Fruit fly (Drosophila melanogaster) whole organism, embryonic: Measurements from ENCODE around the gene Jhbp12.

ENCODE experiments used
- Adf1 ChIP-seq: fragments of 200-800 bp; sonication (Bioruptor generic); IDR thresholded peaks from 2 replicates; pipeline ENCODE4 v1.3.6; 2022; ENCODE audit warnings: missing biosample characterization, missing genetic modification characterization
- Blimp-1 ChIP-seq: fragments of 200-800 bp; sonication (Bioruptor generic); optimal IDR thresholded peaks from 3 replicates; lab custom pipeline; 2018; ENCODE audit warnings: missing biosample characterization, missing genetic modification characterization, mild to moderate bottlenecking, moderate library complexity, missing genetic modification reagents
- C15 ChIP-seq: fragments of 200-800 bp; sonication (Bioruptor generic); IDR thresholded peaks from 3 replicates; pipeline ENCODE4 v1.3.6; 2022; ENCODE audit warnings: missing biosample characterization, missing genetic modification characterization
- CG11093 ChIP-seq: fragments of 200-800 bp; sonication (Bioruptor generic); IDR thresholded peaks from 3 replicates; pipeline ENCODE4 v1.3.6; 2022; ENCODE audit warnings: missing biosample characterization, missing genetic modification characterization
- CG11456 ChIP-seq: fragments of 200-800 bp; sonication (Bioruptor generic); IDR thresholded peaks from 3 replicates; pipeline ENCODE4 v1.3.6; 2022; ENCODE audit warnings: missing biosample characterization, missing genetic modification characterization
- CG12942 ChIP-seq: fragments of 200-800 bp; sonication (Bioruptor generic); optimal IDR thresholded peaks from 3 replicates; lab custom pipeline; 2016; ENCODE audit warnings: missing biosample characterization, missing genetic modification characterization
- CG13287 ChIP-seq: fragments of 200-800 bp; sonication (Bioruptor generic); IDR thresholded peaks from 2 replicates; pipeline ENCODE4 v1.3.6; 2022; ENCODE audit warnings: missing biosample characterization, missing genetic modification characterization; ENCODE audit not compliant: partially characterized antibody
- CG13894 ChIP-seq: fragments of 200-800 bp; sonication (Bioruptor generic); optimal IDR thresholded peaks from 3 replicates; lab custom pipeline; 2018; ENCODE audit warnings: missing biosample characterization, mild to moderate bottlenecking, missing genetic modification characterization, moderate library complexity
- CG1647 ChIP-seq: fragments of 200-800 bp; sonication (Bioruptor generic); optimal IDR thresholded peaks from 3 replicates; lab custom pipeline; 2016; ENCODE audit warnings: missing biosample characterization, missing genetic modification characterization
- CG2678 ChIP-seq: fragments of 200-800 bp; sonication (Bioruptor generic); optimal IDR thresholded peaks from 3 replicates; lab custom pipeline; 2019; ENCODE audit warnings: missing biosample characterization, mild to moderate bottlenecking, missing genetic modification characterization, moderate library complexity
- CG30020 ChIP-seq: fragments of 200-800 bp; optimal IDR thresholded peaks from 2 replicates; lab custom pipeline; 2019; ENCODE audit warnings: missing biosample characterization, mild to moderate bottlenecking, missing genetic modification characterization, moderate library complexity
- CG30403 ChIP-seq: fragments of 200-800 bp; sonication (Bioruptor generic); optimal IDR thresholded peaks from 3 replicates; lab custom pipeline; 2016; ENCODE audit warnings: missing biosample characterization, missing genetic modification characterization
- CG3281 ChIP-seq: fragments of 200-800 bp; sonication (Bioruptor generic); optimal IDR thresholded peaks from 3 replicates; lab custom pipeline; 2017; ENCODE audit warnings: missing biosample characterization, mild to moderate bottlenecking, missing genetic modification characterization
- CG34224 ChIP-seq: fragments of 200-800 bp; sonication (Bioruptor generic); IDR thresholded peaks from 3 replicates; pipeline ENCODE4 v1.3.6; 2022; ENCODE audit warnings: missing biosample characterization, missing genetic modification characterization; ENCODE audit not compliant: partially characterized antibody
- CG34422 ChIP-seq: fragments of 200-800 bp; sonication (Bioruptor generic); IDR thresholded peaks from 3 replicates; pipeline ENCODE4 v1.3.6; 2022; ENCODE audit warnings: missing biosample characterization, missing genetic modification characterization
- CG6654 ChIP-seq: fragments of 200-800 bp; sonication (Bioruptor generic); optimal IDR thresholded peaks from 2 replicates; lab custom pipeline; 2017; ENCODE audit warnings: missing biosample characterization, mild to moderate bottlenecking, missing genetic modification characterization
- CG6689 ChIP-seq: fragments of 200-800 bp; sonication (Bioruptor generic); IDR thresholded peaks from 2 replicates; pipeline ENCODE4 v1.3.6; 2022; ENCODE audit warnings: missing biosample characterization, missing genetic modification characterization
- CG7357 ChIP-seq: fragments of 200-800 bp; sonication (Bioruptor generic); IDR thresholded peaks from 3 replicates; pipeline ENCODE4 v1.3.6; 2022; ENCODE audit warnings: missing biosample characterization, missing genetic modification characterization
- CTCF ChIP-seq: fragments of 200-800 bp; sonication (Bioruptor generic); optimal IDR thresholded peaks from 2 replicates; lab custom pipeline; 2017; ENCODE audit warnings: missing biosample characterization, mild to moderate bottlenecking, missing genetic modification characterization, moderate library complexity
- CrebB ChIP-seq: fragments of 200-800 bp; sonication (Bioruptor generic); optimal IDR thresholded peaks from 3 replicates; lab custom pipeline; 2018; ENCODE audit warnings: missing biosample characterization, mild to moderate bottlenecking, missing genetic modification characterization
- Deaf1 ChIP-seq: fragments of 200-800 bp; optimal IDR thresholded peaks from 3 replicates; lab custom pipeline; 2019; ENCODE audit warnings: missing biosample characterization, mild to moderate bottlenecking, missing genetic modification characterization, moderate library complexity
- H15 ChIP-seq: fragments of 200-800 bp; sonication (Bioruptor generic); IDR thresholded peaks from 3 replicates; pipeline ENCODE4 v1.3.6; 2022; ENCODE audit warnings: missing biosample characterization, missing genetic modification characterization
- Hand ChIP-seq: fragments of 200-800 bp; sonication (Bioruptor generic); optimal IDR thresholded peaks from 2 replicates; lab custom pipeline; 2017; ENCODE audit warnings: mild to moderate bottlenecking, missing biosample characterization, missing genetic modification reagents, missing genetic modification characterization
- Lpt ChIP-seq: fragments of >200 bp; optimal IDR thresholded peaks from 2 replicates; lab custom pipeline; 2018; ENCODE audit warnings: missing biosample characterization, missing genetic modification characterization
- Nf-YA ChIP-seq: fragments of 200-800 bp; sonication (Bioruptor generic); IDR thresholded peaks from 2 replicates; pipeline ENCODE4 v1.3.6; 2022; ENCODE audit warnings: missing biosample characterization, missing genetic modification characterization
- Pdp1 ChIP-seq, 2 experiments: fragments of 200-800 bp; sonication (Bioruptor generic); optimal IDR thresholded peaks; 3 replicates each; lab custom pipeline; 2016; ENCODE audit warnings: missing biosample characterization in 2 of 2, missing genetic modification characterization in 2 of 2, mild to moderate bottlenecking in 1 of 2, moderate library complexity in 1 of 2
- Rfx ChIP-seq: fragments of 200-800 bp; sonication (Bioruptor generic); IDR thresholded peaks from 2 replicates; pipeline ENCODE4 v1.3.6; 2022; ENCODE audit warnings: missing biosample characterization, missing genetic modification characterization
- Rx ChIP-seq: fragments of 200-800 bp; sonication (Bioruptor generic); IDR thresholded peaks from 2 replicates; pipeline ENCODE4 v1.3.6; 2022; ENCODE audit warnings: missing biosample characterization, missing genetic modification characterization
- Sry-δ ChIP-seq: fragments of 200-800 bp; sonication (Bioruptor generic); optimal IDR thresholded peaks from 2 replicates; lab custom pipeline; 2016; ENCODE audit warnings: missing biosample characterization, missing genetic modification characterization
- Taf1 ChIP-seq: fragments of 200-800 bp; sonication (Bioruptor generic); IDR thresholded peaks from 2 replicates; pipeline ENCODE4 v1.3.6; 2022; ENCODE audit warnings: missing biosample characterization, missing genetic modification characterization
- ab ChIP-seq: fragments of 200-800 bp; sonication (Bioruptor generic); optimal IDR thresholded peaks from 2 replicates; lab custom pipeline; 2016; ENCODE audit warnings: missing biosample characterization, missing genetic modification characterization
- amos ChIP-seq: fragments of 200-800 bp; sonication (Bioruptor generic); IDR thresholded peaks from 2 replicates; pipeline ENCODE4 v1.3.6; 2022; ENCODE audit warnings: missing biosample characterization, missing genetic modification characterization; ENCODE audit not compliant: partially characterized antibody
- ash1 ChIP-seq: fragments of 200-800 bp; sonication (Bioruptor generic); optimal IDR thresholded peaks from 2 replicates; lab custom pipeline; 2018; ENCODE audit warnings: missing biosample characterization, mild to moderate bottlenecking, missing genetic modification characterization
- az2 ChIP-seq: fragments of 200-800 bp; sonication (Bioruptor generic); optimal IDR thresholded peaks from 3 replicates; lab custom pipeline; 2016; ENCODE audit warnings: missing biosample characterization, missing genetic modification characterization
- br ChIP-seq: fragments of >200 bp; optimal IDR thresholded peaks from 2 replicates; lab custom pipeline; 2017
- btn ChIP-seq: fragments of 200-800 bp; sonication (Bioruptor generic); optimal IDR thresholded peaks from 2 replicates; lab custom pipeline; 2016; ENCODE audit warnings: missing biosample characterization, missing genetic modification characterization
- chif ChIP-seq, 2 experiments: fragments of 200-800 bp; sonication (Bioruptor generic); optimal IDR thresholded peaks; 3 replicates each; lab custom pipeline; 2016; ENCODE audit warnings: missing biosample characterization in 2 of 2, missing genetic modification characterization in 2 of 2
- crp ChIP-seq, 2 experiments: fragments of 200-800 bp; sonication (Bioruptor generic); optimal IDR thresholded peaks; 2 replicates in 1 of 2; 3 replicates in 1 of 2; lab custom pipeline; 2017; ENCODE audit warnings: missing biosample characterization in 2 of 2, missing genetic modification characterization in 2 of 2, mild to moderate bottlenecking in 1 of 2, moderate library complexity in 1 of 2
- dati ChIP-seq: fragments of 200-800 bp; sonication (Bioruptor generic); IDR thresholded peaks from 2 replicates; pipeline ENCODE4 v1.3.6; 2022; ENCODE audit warnings: missing biosample characterization, missing genetic modification characterization
- disco-r ChIP-seq: fragments of 200-800 bp; sonication (Bioruptor generic); optimal IDR thresholded peaks from 2 replicates; lab custom pipeline; 2016; ENCODE audit warnings: missing biosample characterization, missing genetic modification characterization
- en ChIP-seq: fragments of 200-800 bp; sonication (Bioruptor generic); optimal IDR thresholded peaks from 2 replicates; lab custom pipeline; 2016; ENCODE audit warnings: missing biosample characterization, missing genetic modification characterization
- gcm2 ChIP-seq: fragments of 200-800 bp; sonication (Bioruptor generic); optimal IDR thresholded peaks from 2 replicates; lab custom pipeline; 2016; ENCODE audit warnings: missing biosample characterization, missing genetic modification characterization
- gem ChIP-seq: fragments of 200-800 bp; sonication (Bioruptor generic); optimal IDR thresholded peaks from 2 replicates; lab custom pipeline; 2019; ENCODE audit warnings: missing biosample characterization, mild to moderate bottlenecking, missing genetic modification characterization, moderate library complexity
- ham ChIP-seq: fragments of 200-800 bp; sonication (Bioruptor generic); IDR thresholded peaks from 2 replicates; pipeline ENCODE4 v1.3.6; 2022; ENCODE audit warnings: missing biosample characterization, missing genetic modification characterization
- lmd ChIP-seq: fragments of 200-800 bp; sonication (Bioruptor generic); IDR thresholded peaks from 2 replicates; pipeline ENCODE4 v1.3.6; 2022; ENCODE audit warnings: missing biosample characterization, missing genetic modification characterization
- lola ChIP-seq, 3 experiments: fragments of >200 bp in 2 of 3; fragments of 200-800 bp in 1 of 3; sonication (Bioruptor generic) in 1 of 3; optimal IDR thresholded peaks; 2 replicates each; lab custom pipeline; 2017 to 2019; ENCODE audit warnings: missing biosample characterization in 3 of 3, missing genetic modification characterization in 3 of 3, mild to moderate bottlenecking in 1 of 3, moderate library complexity in 1 of 3
- luna ChIP-seq: fragments of 200-800 bp; sonication (Bioruptor generic); optimal IDR thresholded peaks from 2 replicates; lab custom pipeline; 2016; ENCODE audit warnings: missing biosample characterization, missing genetic modification characterization
- oc ChIP-seq: fragments of 200-800 bp; sonication (Bioruptor generic); optimal IDR thresholded peaks from 2 replicates; lab custom pipeline; 2018; ENCODE audit warnings: missing biosample characterization, mild to moderate bottlenecking, missing genetic modification characterization, moderate library complexity
- odd ChIP-seq: fragments of 200-800 bp; sonication (Bioruptor generic); optimal IDR thresholded peaks from 2 replicates; lab custom pipeline; 2017; ENCODE audit warnings: missing biosample characterization, mild to moderate bottlenecking, missing genetic modification characterization
- schlank ChIP-seq: fragments of 200-800 bp; sonication (Bioruptor generic); optimal IDR thresholded peaks from 2 replicates; lab custom pipeline; 2018; ENCODE audit warnings: missing biosample characterization, mild to moderate bottlenecking, missing genetic modification characterization
- sd ChIP-seq: fragments of 200-800 bp; sonication (Bioruptor generic); optimal IDR thresholded peaks from 3 replicates; lab custom pipeline; 2018; ENCODE audit warnings: missing biosample characterization, mild to moderate bottlenecking, missing genetic modification characterization, moderate library complexity
- sna ChIP-seq: fragments of 200-800 bp; sonication (Bioruptor generic); IDR thresholded peaks from 2 replicates; pipeline ENCODE4 v1.3.6; 2022; ENCODE audit warnings: missing biosample characterization, missing genetic modification characterization; ENCODE audit not compliant: partially characterized antibody
- sug ChIP-seq: fragments of 200-800 bp; optimal IDR thresholded peaks from 2 replicates; lab custom pipeline; 2019; ENCODE audit warnings: missing biosample characterization, mild to moderate bottlenecking, missing genetic modification characterization, moderate library complexity

Gene Jhbp12

dm6 chr3R:24548832-24549231, 24.2 kb downstream of the Jhbp12 start (continued):
- TF ChIP-seq br (lab: Kevin White, UChicago) (no peak), H15 (GFP tag; lab: Robert Waterston, UW) (no peak), btn (GFP tag; lab: Kevin White, UChicago) (no peak), az2 (no peak), crp (GFP tag; optimal IDR thresholded peaks at IDR 0.05; lab: Kevin White, UChicago) (no peak), Lpt (GFP tag; lab: Kevin White, UChicago) (no peak), Pdp1 (GFP tag; optimal IDR thresholded peaks at IDR 0.05; lab: Kevin White, UChicago) (peak in 1 of 2 experiments; percentile 68), CG13894 (tag; lab: Kevin White, UChicago) (peak; percentile 52), CG1647 (GFP tag; lab: Kevin White, UChicago) (no peak), sd (peak; percentile 1), CG7357 (no peak), luna (GFP tag; lab: Kevin White, UChicago) (no peak), CG34224 (GFP tag; lab: Robert Waterston, UW) (no peak), odd (no peak), Nf-YA (no peak), CG2678 (tag; lab: Kevin White, UChicago) (no peak), C15 (GFP tag; lab: Robert Waterston, UW) (no peak), ham (GFP tag; lab: Robert Waterston, UW) (no peak), CG13287 (GFP tag; lab: Robert Waterston, UW) (peak; percentile 44; the same call in 1 of the 2 replicates), CG34422 (GFP tag; lab: Robert Waterston, UW) (peak; percentile 26; the same call in 1 of the 3 replicates), schlank (tag; lab: Kevin White, UChicago) (no peak), sug (tag; lab: Kevin White, UChicago) (no peak), Blimp-1 (GFP tag; lab: Kevin White, UChicago) (no peak), Rfx (GFP tag; lab: Robert Waterston, UW) (peak; percentile 20; the same call in 1 of the 2 replicates), en (GFP tag; lab: Kevin White, UChicago) (no peak), lola (GFP tag; optimal IDR thresholded peaks at IDR 0.05; lab: Kevin White, UChicago) (no peak), CG30403 (GFP tag; lab: Kevin White, UChicago) (no peak), Taf1 (GFP tag; lab: Robert Waterston, UW) (no peak), amos (GFP tag; lab: Robert Waterston, UW) (peak; percentile 49; the same call in 1 of the 2 replicates), Adf1 (GFP tag; lab: Robert Waterston, UW) (peak; percentile 32; the same call in 1 of the 2 replicates), CG3281 (GFP tag; lab: Kevin White, UChicago) (no peak), CG6654 (no peak), disco-r (GFP tag; lab: Kevin White, UChicago) (no peak), CG12942 (GFP tag; lab: Kevin White, UChicago) (no peak), Hand (no peak), CrebB (no peak), CG30020 (tag; lab: Kevin White, UChicago) (no peak), Rx (GFP tag; lab: Robert Waterston, UW) (no peak), ab (no peak), dati (GFP tag; lab: Robert Waterston, UW) (no peak), CG11093 (GFP tag; lab: Robert Waterston, UW) (no peak), ash1 (GFP tag; lab: Kevin White, UChicago) (no peak), CG6689 (GFP tag; lab: Robert Waterston, UW) (no peak), oc (no peak), CG11456 (no peak), sna (GFP tag; lab: Robert Waterston, UW) (no peak), CTCF (GFP tag; lab: Kevin White, UChicago) (no peak), lmd (no peak), Sry-δ (GFP tag; lab: Kevin White, UChicago) (no peak), Deaf1 (tag; lab: Kevin White, UChicago) (peak; percentile 14), chif (GFP tag; optimal IDR thresholded peaks at IDR 0.05; lab: Kevin White, UChicago) (no peak), gem (tag; lab: Kevin White, UChicago) (no peak), gcm2 (GFP tag; lab: Kevin White, UChicago) (no peak)
